Worm (Caenorhabditis elegans): Measurements from ENCODE around the gene nhr-223.

DNA sequence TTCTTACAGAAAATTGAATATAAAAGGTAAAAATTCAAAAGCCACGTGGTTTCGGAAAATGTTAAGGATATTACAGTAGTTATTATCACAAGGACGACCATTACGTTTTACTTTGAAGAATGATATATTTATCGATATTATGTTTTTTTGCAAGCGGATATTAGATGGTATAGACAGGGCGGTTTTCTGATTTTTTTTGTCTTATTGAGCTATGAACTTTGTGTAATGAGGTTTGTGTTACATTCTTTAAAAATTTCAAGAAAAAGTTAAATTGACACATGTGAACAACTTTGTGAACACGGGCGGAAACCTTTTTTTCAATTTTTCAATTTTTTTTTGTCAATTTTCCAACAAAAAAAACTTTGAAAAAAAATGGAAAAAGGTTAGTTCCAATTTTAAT, 28.7 kb downstream of the nhr-223 start, which contains the start of gene srbc-50:
- TF ChIP-seq nhr-77 (tag; optimal IDR thresholded peaks at IDR 0.05) = no peak
- TF ChIP-seq nhr-11 (tag; optimal IDR thresholded peaks at IDR 0.05) = no peak
- TF ChIP-seq ceh-28 (tag; optimal IDR thresholded peaks at IDR 0.05) = no peak
- no peak for TF ChIP-seq fos-1 (tag; optimal IDR thresholded peaks at IDR 0.05)
